Worm (Caenorhabditis elegans) whole organism, late embryonic: ENCODE data around the gene T19D12.10.

ENCODE experiments used
- ama-1 ChIP-seq: fragments of 150-350 bp; optimal IDR thresholded peaks from 2 replicates; lab custom pipeline; 2014
- ceh-14 ChIP-seq: sonication (generic microtip); optimal IDR thresholded peaks from 2 replicates; lab custom pipeline; 2016; ENCODE audit warnings: missing genotype, missing genetic modification characterization, missing compliant biosample characterization
- ceh-2 ChIP-seq: sonication (generic microtip); optimal IDR thresholded peaks from 2 replicates; lab custom pipeline; 2016; ENCODE audit warnings: missing genotype, missing genetic modification characterization, missing compliant biosample characterization
- ceh-48 ChIP-seq: sonication (generic microtip); optimal IDR thresholded peaks from 2 replicates; lab custom pipeline; 2016; ENCODE audit warnings: missing genetic modification characterization, inconsistent platforms, missing compliant biosample characterization
- ceh-9 ChIP-seq: sonication (generic microtip); optimal IDR thresholded peaks from 2 replicates; lab custom pipeline; 2016; ENCODE audit warnings: mild to moderate bottlenecking, missing genetic modification characterization, inconsistent platforms, missing compliant biosample characterization
- gmeb-2 ChIP-seq: sonication (generic microtip); optimal IDR thresholded peaks from 2 replicates; lab custom pipeline; 2016; ENCODE audit warnings: missing genetic modification characterization, inconsistent platforms, missing compliant biosample characterization
- lim-6 ChIP-seq: sonication (generic microtip); optimal IDR thresholded peaks from 2 replicates; lab custom pipeline; 2016; ENCODE audit warnings: missing genetic modification characterization, missing compliant biosample characterization
- nhr-11 ChIP-seq: fragments of 150-350 bp; optimal IDR thresholded peaks from 2 replicates; lab custom pipeline; 2014; ENCODE audit warnings: missing biosample characterization, missing genetic modification characterization
- pax-1 ChIP-seq: fragments of 150-350 bp; optimal IDR thresholded peaks from 2 replicates; lab custom pipeline; 2014; ENCODE audit warnings: missing biosample characterization, missing genetic modification characterization
- tbx-2 ChIP-seq: sonication (generic microtip); optimal IDR thresholded peaks from 2 replicates; lab custom pipeline; 2016; ENCODE audit warnings: missing genetic modification characterization, missing compliant biosample characterization
- tbx-7 ChIP-seq: sonication (generic microtip); optimal IDR thresholded peaks from 2 replicates; lab custom pipeline; 2016; ENCODE audit warnings: missing genotype, missing genetic modification characterization, missing compliant biosample characterization
- ttx-3 ChIP-seq: sonication (generic microtip); optimal IDR thresholded peaks from 2 replicates; lab custom pipeline; 2016; ENCODE audit warnings: missing genetic modification reagents, missing genetic modification characterization, missing compliant biosample characterization
- zip-5 ChIP-seq: sonication (generic microtip); optimal IDR thresholded peaks from 2 replicates; lab custom pipeline; 2016; ENCODE audit warnings: missing genetic modification characterization, missing compliant biosample characterization

DNA sequence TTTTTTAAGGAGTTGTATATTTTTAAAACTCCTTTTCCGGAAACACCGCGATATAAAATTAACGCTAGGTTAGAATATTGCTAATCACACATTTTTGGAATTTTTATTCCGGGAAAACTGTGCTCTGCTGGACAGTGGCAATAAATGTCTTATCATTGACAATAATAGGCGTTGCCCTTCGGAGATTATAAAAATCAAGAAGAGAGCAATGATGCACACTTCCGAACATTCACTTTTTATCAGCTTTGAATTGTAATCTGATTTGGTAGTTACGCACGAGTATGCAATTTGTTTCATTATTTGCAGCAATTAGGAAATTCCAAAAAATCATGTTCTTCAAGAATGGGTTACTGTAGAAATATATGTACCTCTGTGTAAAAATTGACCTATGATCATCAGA, 42.5 kb downstream of the T19D12.10 start:
- no peak for TF ChIP-seq ceh-2
- TF ChIP-seq ceh-9: no peak
- TF ChIP-seq ceh-14 (tag; lab: Kevin White, UChicago): no peak
- no peak for TF ChIP-seq ama-1 (lab: Kevin White, UChicago)
- no peak for TF ChIP-seq ttx-3 (tag; lab: Kevin White, UChicago)
- no peak for TF ChIP-seq ceh-48
- TF ChIP-seq pax-1 (tag; lab: Kevin White, UChicago): no peak
- TF ChIP-seq nhr-11: no peak
- TF ChIP-seq tbx-2 (tag; lab: Kevin White, UChicago): no peak
- no peak for TF ChIP-seq gmeb-2
- TF ChIP-seq zip-5 (tag; lab: Kevin White, UChicago): no peak
- TF ChIP-seq lim-6 (tag; lab: Kevin White, UChicago): no peak
- TF ChIP-seq tbx-7 (tag; lab: Kevin White, UChicago): no peak
